Worm (Caenorhabditis elegans): ENCODE measurements around the gene cyc-2.2.

ce11 chrV:12661619-12662018 lies 49.6 kb upstream of the cyc-2.2 start, which contains the start of gene W05B10.3:
- TF ChIP-seq him-1 (tag; optimal IDR thresholded peaks at IDR 0.05) (no peak), W03F9.2 (tag; optimal IDR thresholded peaks at IDR 0.05) (no peak), dao-5 (tag; optimal IDR thresholded peaks at IDR 0.05) (no peak)
